Fruit fly (Drosophila melanogaster): ENCODE results near the gene CG14043.

The CG14043 gene

dm6 chr2L:4965923-4966322 lies 5.6 kb upstream of the CG14043 start:
- TF ChIP-seq CG17801 (GFP tag; optimal IDR thresholded peaks at IDR 0.05; ENCODE audit: partially characterized antibody), result no peak

dm6 chr2L:4967511-4967910 lies 4.0 kb upstream of the CG14043 start, which contains the start of gene eIF3i:
TSS of gene eIF3i (minus strand) at chr2L:4967775.
- TF ChIP-seq CG17801 (GFP tag; optimal IDR thresholded peaks at IDR 0.05; ENCODE audit: partially characterized antibody), result no peak

- no peak for TF ChIP-seq CG17801 (GFP tag; optimal IDR thresholded peaks at IDR 0.05; ENCODE audit: partially characterized antibody)
These were observed 2.7 kb upstream of the CG14043 start, which contains the start of the genes Scox and Polr1C for dm6 chr2L:4968767-4969166. TSS of gene Scox (minus strand) at chr2L:4968935. TSS of gene Polr1C (plus strand) at chr2L:4969004.

DNA sequence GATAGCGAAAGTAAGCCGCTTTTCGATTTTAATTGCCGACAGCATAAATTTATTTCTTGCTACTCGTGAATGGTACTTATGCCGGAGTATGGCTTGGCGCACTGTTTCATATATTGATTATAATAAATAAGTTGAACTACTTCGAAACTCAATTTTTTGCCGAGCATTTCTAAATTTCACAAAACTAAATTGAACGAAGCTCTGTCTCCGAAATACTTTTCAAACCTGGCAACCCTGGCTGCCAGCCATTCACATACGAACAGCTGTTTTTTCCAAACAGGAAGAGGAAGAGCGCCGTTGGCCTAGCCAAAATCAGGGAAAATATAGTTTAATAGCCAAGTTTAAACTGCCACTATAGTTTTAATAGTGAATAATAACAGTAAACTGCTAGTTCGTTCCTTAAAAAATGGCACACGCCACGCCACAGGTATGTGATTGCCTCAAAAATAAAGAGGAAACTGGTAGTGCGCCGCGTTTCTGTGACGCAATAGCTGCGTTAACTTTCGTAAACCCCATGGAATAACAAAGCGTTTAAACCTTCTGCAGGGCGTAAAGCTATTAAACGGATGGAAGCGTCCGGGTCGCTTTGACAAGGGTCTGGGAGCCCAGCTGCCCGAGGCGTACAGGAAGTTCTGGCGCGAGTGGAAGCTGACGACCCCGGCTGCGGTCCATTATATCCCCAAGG lies 2.4 kb downstream of the CG14043 start, which contains the start of gene mRpL28:
Gene mRpL28, plus strand, starts transcription at position 246 of the 685 bp plus-strand sequence.
- peak; percentile 10 for TF ChIP-seq CG17801 (GFP tag; optimal IDR thresholded peaks at IDR 0.05; ENCODE audit: partially characterized antibody)

DNA sequence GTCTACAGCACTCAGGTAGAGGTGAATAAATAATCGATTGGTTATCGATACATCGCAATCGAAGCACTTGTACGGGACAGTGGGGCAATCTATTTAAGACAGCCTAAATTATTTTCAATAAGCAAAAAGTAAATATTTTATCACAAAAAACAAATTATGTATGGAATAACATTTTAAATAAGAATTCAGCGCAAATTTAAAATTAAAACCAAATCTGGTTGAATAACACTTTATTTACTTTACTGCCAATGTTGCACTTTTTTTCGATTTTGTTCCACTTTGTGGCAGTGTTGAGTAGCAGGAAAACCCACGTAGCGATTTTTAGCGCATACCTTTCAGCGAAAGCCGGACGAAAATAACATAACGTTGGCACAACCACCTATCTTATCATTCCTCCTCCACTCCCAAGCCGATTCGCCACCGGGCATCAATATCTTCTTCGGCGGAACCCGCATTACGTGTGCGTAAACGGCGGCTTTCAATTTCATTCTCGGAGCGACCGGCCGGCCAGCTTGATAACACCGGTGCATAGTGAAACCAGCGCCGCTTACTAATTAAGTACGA lies 5.6 kb downstream of the CG14043 start, which contains the start of the genes Gmd and CG3792:
Gene Gmd, minus strand, starts transcription at position 36 of the 564 bp plus-strand sequence.
Gene CG3792, plus strand, starts transcription at position 325 of the 564 bp plus-strand sequence.
- TF ChIP-seq CG17801 (GFP tag; optimal IDR thresholded peaks at IDR 0.05; ENCODE audit: partially characterized antibody), result peak; percentile 94

- no peak for TF ChIP-seq CG17801 (GFP tag; optimal IDR thresholded peaks at IDR 0.05; ENCODE audit: partially characterized antibody)
These were observed 7.6 kb downstream of the CG14043 start, which contains the start of gene CG8891 for dm6 chr2L:4979138-4979537. TSS of gene CG8891 (minus strand) at chr2L:4979379.

DNA sequence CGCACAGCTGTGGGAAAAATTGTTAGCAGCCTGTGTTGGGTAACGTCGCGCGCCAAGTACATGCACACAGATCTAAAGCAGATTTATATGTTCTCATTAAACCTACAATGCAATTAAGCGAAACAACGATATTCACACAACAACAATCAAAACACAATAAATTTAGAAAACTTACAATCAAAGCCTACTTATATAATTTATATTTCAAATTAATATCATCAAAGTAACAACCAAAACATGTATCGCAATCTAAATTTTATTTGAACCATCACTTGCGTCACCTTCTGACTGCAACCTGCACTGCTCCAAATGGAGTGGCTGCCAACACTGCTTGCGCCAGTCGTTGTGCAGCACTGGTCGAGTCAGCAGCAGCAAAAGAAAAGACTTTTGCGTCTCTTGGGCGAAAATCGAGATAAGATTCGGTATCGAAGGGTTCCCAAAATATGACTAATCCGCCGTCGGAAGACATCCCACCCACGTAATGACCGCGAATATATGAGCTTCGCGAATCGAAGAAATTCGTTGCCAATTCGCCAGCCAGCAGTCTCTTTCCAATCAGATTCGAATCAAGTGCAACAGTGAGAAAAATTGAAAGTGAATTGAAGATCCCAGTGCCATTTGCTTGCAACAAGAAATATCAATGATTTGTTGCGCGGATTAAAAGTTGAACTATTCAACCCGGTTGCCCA lies 9.9 kb downstream of the CG14043 start, which contains the start of the genes CG8892 and CG34126:
Gene CG8892, minus strand, starts transcription at position 315 of the 689 bp plus-strand sequence.
Gene CG34126, plus strand, starts transcription at position 337 of the 689 bp plus-strand sequence.
- peak; percentile 96 for TF ChIP-seq CG17801 (GFP tag; optimal IDR thresholded peaks at IDR 0.05; ENCODE audit: partially characterized antibody)

- no peak for TF ChIP-seq CG17801 (GFP tag; optimal IDR thresholded peaks at IDR 0.05; ENCODE audit: partially characterized antibody)
These were observed 10.7 kb downstream of the CG14043 start for dm6 chr2L:4982098-4982646.

dm6 chr2L:4995010-4995836 lies 23.7 kb downstream of the CG14043 start:
- TF ChIP-seq CG17801 (GFP tag; optimal IDR thresholded peaks at IDR 0.05; ENCODE audit: partially characterized antibody), result no peak

DNA sequence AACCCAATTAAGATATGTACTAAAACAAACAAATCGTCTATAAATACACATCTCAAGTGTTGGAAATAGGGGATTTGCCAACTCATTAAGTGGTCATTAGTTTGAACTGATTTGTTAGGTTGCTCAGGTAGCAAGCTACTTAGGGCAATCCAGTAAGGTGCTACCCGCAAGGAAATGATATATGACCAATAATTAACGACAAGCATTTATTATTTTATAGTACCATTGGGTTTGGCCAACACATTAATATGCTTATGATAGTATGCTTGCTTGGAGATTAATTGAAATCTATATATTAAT lies 24.3 kb downstream of the CG14043 start:
- TF ChIP-seq CG17801 (GFP tag; optimal IDR thresholded peaks at IDR 0.05; ENCODE audit: partially characterized antibody), result no peak

dm6 chr2L:4996283-4996922 lies 24.9 kb downstream of the CG14043 start:
- TF ChIP-seq CG17801 (GFP tag; optimal IDR thresholded peaks at IDR 0.05; ENCODE audit: partially characterized antibody), result no peak

DNA sequence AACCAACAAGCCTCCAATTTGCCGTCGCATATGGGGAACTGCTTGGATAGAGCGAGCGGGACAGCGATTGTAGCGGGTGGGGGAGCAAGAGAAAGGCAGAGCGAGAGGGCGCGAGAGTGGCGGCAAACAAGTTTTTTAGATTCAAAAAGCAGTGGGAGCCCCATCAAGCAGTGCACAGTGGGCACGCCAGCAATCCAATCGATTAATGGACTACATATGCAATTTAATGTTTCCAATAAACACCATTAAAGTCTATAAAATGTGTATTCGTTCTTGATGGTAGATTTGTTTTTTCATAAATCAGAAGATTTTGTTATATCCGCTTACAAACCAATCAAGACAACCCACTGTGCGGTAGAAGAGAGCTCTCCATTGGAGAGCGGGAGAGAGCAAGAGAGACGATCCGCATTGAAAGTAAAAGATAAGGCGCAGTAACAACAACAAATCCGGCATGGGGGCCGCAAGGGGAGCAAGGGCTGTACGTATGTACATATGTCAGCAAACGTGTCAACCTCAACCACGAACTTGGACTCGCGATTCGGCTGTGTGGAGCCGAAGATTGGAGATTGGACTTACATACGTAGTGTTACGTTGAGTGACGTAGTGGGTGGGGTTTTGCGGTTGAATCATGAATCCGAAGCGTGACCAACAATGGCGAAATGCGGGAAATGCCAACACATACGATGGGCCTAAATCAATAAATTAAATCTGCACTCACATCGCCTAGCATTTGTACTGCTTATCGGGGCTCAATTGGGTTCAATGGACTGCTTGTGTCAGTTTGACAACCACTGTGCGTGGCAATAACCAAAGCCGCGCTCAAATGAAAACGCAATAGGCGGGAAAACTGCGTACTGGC lies 26.1 kb downstream of the CG14043 start:
- peak; percentile 93 for TF ChIP-seq CG17801 (GFP tag; optimal IDR thresholded peaks at IDR 0.05; ENCODE audit: partially characterized antibody)

DNA sequence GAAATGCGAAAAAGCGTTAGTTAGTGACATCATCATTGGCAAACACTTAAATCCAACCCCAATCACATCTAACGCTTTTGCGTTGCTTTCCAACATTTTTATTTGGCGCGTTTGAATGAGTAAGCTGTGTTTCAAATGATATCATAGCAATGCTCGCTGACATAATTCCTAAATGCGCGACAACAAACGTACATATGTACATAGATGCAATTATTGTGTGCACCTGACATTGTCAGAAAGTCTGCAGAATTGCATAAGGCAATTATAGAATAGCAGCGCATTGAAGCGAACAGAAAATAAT lies 26.7 kb downstream of the CG14043 start:
- TF ChIP-seq CG17801 (GFP tag; optimal IDR thresholded peaks at IDR 0.05; ENCODE audit: partially characterized antibody), result no peak

Measured in ovary, adult (tissue).